Fruit fly (Drosophila melanogaster): Measurements from ENCODE around the gene CG32365.

CG32365 gene

DNA sequence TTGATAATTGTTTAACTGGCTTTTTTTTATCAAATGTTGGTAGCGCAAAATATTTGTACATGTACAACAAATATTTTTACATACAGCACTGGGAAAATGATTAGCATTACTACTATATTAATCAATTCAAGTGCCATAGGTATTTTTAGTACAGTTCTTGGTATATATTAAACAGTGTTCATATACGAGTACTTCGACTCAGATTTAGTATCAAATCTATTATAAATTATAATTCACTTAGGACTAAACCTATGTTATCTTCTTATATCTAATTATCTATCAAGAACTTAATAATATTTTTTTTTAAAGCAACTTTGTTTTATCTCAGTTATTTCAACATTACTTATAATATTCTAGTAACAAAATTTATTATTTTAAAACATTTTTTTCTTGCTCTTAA is 35.6 kb upstream of the CG32365 start (continued):
- TF ChIP-seq CG17361 (GFP tag; IDR thresholded peaks at IDR 0.05): peak; percentile 56; the same call in 1 of the 3 replicates
- TF ChIP-seq CG17829 (tag; optimal IDR thresholded peaks at IDR 0.05): peak; percentile 4
- TF ChIP-seq CG10267 (tag; optimal IDR thresholded peaks at IDR 0.05): no peak
- TF ChIP-seq CG7928 (GFP tag; optimal IDR thresholded peaks at IDR 0.05): no peak
- no peak for TF ChIP-seq CG1024 (GFP tag; IDR thresholded peaks at IDR 0.05)
- no peak for TF ChIP-seq Max (GFP tag; optimal IDR thresholded peaks at IDR 0.05)
- no peak for TF ChIP-seq sob (GFP tag; IDR thresholded peaks at IDR 0.05)
- TF ChIP-seq Ptx1 (GFP tag; IDR thresholded peaks at IDR 0.05): 0 out of 2 replicates have a peak, but pooled peaks have one; percentile 18
- TF ChIP-seq CG31441 (GFP tag; IDR thresholded peaks at IDR 0.05): peak; percentile 31; the same call in 1 of the 2 replicates

DNA sequence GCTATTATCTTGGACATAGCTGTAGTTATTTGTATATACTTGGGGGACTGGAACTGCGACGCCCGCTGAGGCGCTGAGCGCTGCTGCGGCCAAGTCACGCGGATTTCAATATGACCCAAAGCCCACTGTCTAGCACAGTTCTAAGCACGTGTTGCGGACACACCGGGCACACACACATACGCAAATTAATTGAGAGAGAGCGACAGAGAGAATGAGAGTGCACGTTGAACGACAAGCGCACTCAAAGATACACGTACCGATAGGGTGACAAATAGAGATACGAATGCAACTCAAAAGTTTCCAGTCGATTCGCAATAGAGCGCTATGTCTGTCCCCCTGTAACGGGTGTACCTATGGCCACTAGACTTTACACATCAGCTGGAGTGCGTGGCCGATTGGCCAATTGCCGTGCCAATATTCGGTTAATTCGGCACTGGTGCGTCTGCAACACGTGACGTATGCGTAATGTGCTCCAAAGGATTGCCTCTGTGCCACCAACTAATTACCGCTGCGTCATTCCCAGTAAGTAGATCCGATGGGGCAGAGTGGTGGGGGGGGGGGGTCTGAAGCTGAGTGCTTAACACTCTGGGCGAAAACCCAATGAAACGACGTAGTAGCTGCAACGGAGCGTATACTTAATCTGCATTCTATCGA is 35.0 kb upstream of the CG32365 start:
- TF ChIP-seq z (GFP tag; IDR thresholded peaks at IDR 0.05) (0 out of 3 replicates have a peak, but pooled peaks have one; percentile 41), gsb-n (tag; optimal IDR thresholded peaks at IDR 0.05) (no peak), hkb (optimal IDR thresholded peaks at IDR 0.05) (no peak), hkb (GFP tag; IDR thresholded peaks at IDR 0.05) (0 out of 2 replicates have a peak, but pooled peaks have one; percentile 8), CG32532 (GFP tag; IDR thresholded peaks at IDR 0.05) (no peak), cad (GFP tag; optimal IDR thresholded peaks at IDR 0.05) (no peak), Ets65A (GFP tag) (peak; percentile 82), Max (GFP tag; optimal IDR thresholded peaks at IDR 0.05) (no peak), CG11504 (tag; optimal IDR thresholded peaks at IDR 0.05) (peak; percentile 14), CG17361 (GFP tag; IDR thresholded peaks at IDR 0.05) (0 out of 3 replicates have a peak, but pooled peaks have one; percentile 2), seq (GFP tag; IDR thresholded peaks at IDR 0.05) (no peak), crol (GFP tag; IDR thresholded peaks at IDR 0.05) (0 out of 2 replicates have a peak, but pooled peaks have one; percentile 32), Dp (GFP tag; optimal IDR thresholded peaks at IDR 0.05) (no peak), pum (GFP tag; optimal IDR thresholded peaks at IDR 0.05) (no peak), Rfx (GFP tag; IDR thresholded peaks at IDR 0.05) (no peak), CG1792 (GFP tag; optimal IDR thresholded peaks at IDR 0.05) (no peak), usp (GFP tag; optimal IDR thresholded peaks at IDR 0.05) (no peak), cwo (GFP tag; optimal IDR thresholded peaks at IDR 0.05) (peak; percentile 65), Trl (optimal IDR thresholded peaks at IDR 0.05) (peak in 1 of 2 experiments; percentile 17), Trl (GFP tag; optimal IDR thresholded peaks at IDR 0.05) (no peak), CG6683 (GFP tag; optimal IDR thresholded peaks at IDR 0.05) (no peak), crc (GFP tag; optimal IDR thresholded peaks at IDR 0.05) (no peak), zen (tag; optimal IDR thresholded peaks at IDR 0.05) (no peak), gcm (GFP tag; optimal IDR thresholded peaks at IDR 0.05) (no peak), aop (GFP tag; IDR thresholded peaks at IDR 0.05) (no peak), dmrt99B (tag; optimal IDR thresholded peaks at IDR 0.05) (no peak), CG18262 (tag; optimal IDR thresholded peaks at IDR 0.05) (no peak), Fer1 (GFP tag; optimal IDR thresholded peaks at IDR 0.05) (no peak), CG7372 (GFP tag; IDR thresholded peaks at IDR 0.05) (peak; percentile 70; the same call in 1 of the 2 replicates), chn (GFP tag; optimal IDR thresholded peaks at IDR 0.05) (no peak), Hmx (GFP tag; optimal IDR thresholded peaks at IDR 0.05) (no peak), Ada2b (GFP tag; IDR thresholded peaks at IDR 0.05) (no peak)

Measured in whole organism, embryonic.